Worm (Caenorhabditis elegans): ENCODE measurements around the gene emb-1.

ce11 chrIII:5155393-5155792 is 17.8 kb upstream of the emb-1 start:
- no peak for TF ChIP-seq nhr-76 (tag; optimal IDR thresholded peaks at IDR 0.05)
- no peak for TF ChIP-seq pha-4 (tag; optimal IDR thresholded peaks at IDR 0.05)
- TF ChIP-seq unc-62 (GFP tag; optimal IDR thresholded peaks at IDR 0.05): no peak
- TF ChIP-seq nhr-237 (tag; optimal IDR thresholded peaks at IDR 0.05): no peak
- no peak for TF ChIP-seq nhr-28 (tag; optimal IDR thresholded peaks at IDR 0.05)
- TF ChIP-seq ztf-11 (tag; optimal IDR thresholded peaks at IDR 0.05): no peak
- no peak for TF ChIP-seq sptf-1 (tag; optimal IDR thresholded peaks at IDR 0.05)
- TF ChIP-seq tbx-8 (GFP tag; optimal IDR thresholded peaks at IDR 0.05): no peak
- no peak for TF ChIP-seq mls-2 (tag; optimal IDR thresholded peaks at IDR 0.05)
- TF ChIP-seq snpc-4 (tag; optimal IDR thresholded peaks at IDR 0.05): no peak
- no peak for TF ChIP-seq elt-3 (tag; optimal IDR thresholded peaks at IDR 0.05)
